Fruit fly (Drosophila melanogaster) whole organism, adult: Measurements from ENCODE around the gene CG6951.
A peak's percentile ranks its signal among the peaks of the same experiment; 100 is the strongest.

Source experiments
- CG33017 ChIP-seq: fragments of 200-800 bp; sonication (Bioruptor generic); optimal IDR thresholded peaks from 2 replicates; lab custom pipeline; 2018; ENCODE audit warnings: missing biosample characterization, mild to moderate bottlenecking, missing genetic modification characterization, moderate library complexity
- CG5204 ChIP-seq: fragments of 200-800 bp; sonication (Bioruptor generic); optimal IDR thresholded peaks from 2 replicates; lab custom pipeline; 2016; ENCODE audit warnings: missing biosample characterization, missing genetic modification characterization
- Clk ChIP-seq: fragments of 200-800 bp; sonication (Bioruptor generic); optimal IDR thresholded peaks from 2 replicates; lab custom pipeline; 2017; ENCODE audit warnings: missing biosample characterization, missing genetic modification characterization
- bab1 ChIP-seq: fragments of 200-800 bp; sonication (Bioruptor generic); optimal IDR thresholded peaks from 3 replicates; lab custom pipeline; 2019; ENCODE audit warnings: missing biosample characterization, mild to moderate bottlenecking, missing genetic modification characterization, moderate library complexity
- cic ChIP-seq: fragments of 200-800 bp; sonication (Bioruptor generic); optimal IDR thresholded peaks from 2 replicates; lab custom pipeline; 2017; ENCODE audit warnings: missing biosample characterization, mild to moderate bottlenecking, missing genetic modification characterization, moderate library complexity
- cnc ChIP-seq, 2 experiments: fragments of >200 bp; optimal IDR thresholded peaks; 2 replicates each; lab custom pipeline; 2017
- kay ChIP-seq: fragments of 200-800 bp; sonication (Bioruptor generic); peaks from one replicate; lab custom pipeline; 2016; ENCODE audit warnings: missing biosample characterization, missing genetic modification characterization, borderline replicate concordance
- pad ChIP-seq: fragments of 200-800 bp; sonication (Bioruptor generic); optimal IDR thresholded peaks from 3 replicates; lab custom pipeline; 2017; ENCODE audit warnings: missing biosample characterization, missing genetic modification characterization, mild to moderate bottlenecking, moderate library complexity, missing genetic modification reagents
- tj ChIP-seq: fragments of 200-800 bp; sonication (Bioruptor generic); optimal IDR thresholded peaks from 3 replicates; lab custom pipeline; 2017; ENCODE audit warnings: missing biosample characterization, mild to moderate bottlenecking, missing genetic modification characterization, moderate library complexity
- toe ChIP-seq: fragments of 200-800 bp; sonication (Bioruptor generic); optimal IDR thresholded peaks from 2 replicates; lab custom pipeline; 2016; ENCODE audit warnings: missing biosample characterization, missing genetic modification characterization

- no peak for TF ChIP-seq pad (GFP tag; lab: Kevin White, UChicago)
- TF ChIP-seq tj, result peak; percentile 43
- peak; percentile 62 for TF ChIP-seq kay (GFP tag; lab: Kevin White, UChicago)
- TF ChIP-seq bab1 (GFP tag; lab: Kevin White, UChicago), result peak; percentile 71
- peak; percentile 53 for TF ChIP-seq CG33017
- no peak for TF ChIP-seq Clk (GFP tag; lab: Kevin White, UChicago)
- TF ChIP-seq cic, result peak; percentile 68
- no peak for TF ChIP-seq cnc (optimal IDR thresholded peaks at IDR 0.05; lab: Kevin White, UChicago)
- TF ChIP-seq toe, result no peak
- TF ChIP-seq CG5204 (GFP tag; lab: Kevin White, UChicago), result no peak
These were observed 42.9 kb upstream of the CG6951 start, which contains the start of gene CG42674 for dm6 chr3L:20198138-20198559.
